Worm (Caenorhabditis elegans): ENCODE measurements around the gene F54D5.24.
A peak's percentile ranks its signal among the peaks of the same experiment; 100 is the strongest.

Gene F54D5.24

ce11 chrII:11542958-11543357 is 12.8 kb upstream of the F54D5.24 start:
- TF ChIP-seq daf-12 (tag; optimal IDR thresholded peaks at IDR 0.05) (no peak), skn-1 (tag; optimal IDR thresholded peaks at IDR 0.05) (no peak), mdl-1 (tag; optimal IDR thresholded peaks at IDR 0.05) (no peak), ceh-9 (tag; optimal IDR thresholded peaks at IDR 0.05) (no peak), ceh-28 (tag; optimal IDR thresholded peaks at IDR 0.05) (no peak), hmg-11 (tag; optimal IDR thresholded peaks at IDR 0.05) (no peak), ZK546.5 (tag; optimal IDR thresholded peaks at IDR 0.05) (no peak), lin-15B (tag; optimal IDR thresholded peaks at IDR 0.05) (no peak), nhr-77 (tag; optimal IDR thresholded peaks at IDR 0.05) (no peak), ama-1 (optimal IDR thresholded peaks at IDR 0.05) (no peak), snpc-4 (tag; optimal IDR thresholded peaks at IDR 0.05) (no peak), nhr-12 (tag; optimal IDR thresholded peaks at IDR 0.05) (no peak), aly-2 (tag; optimal IDR thresholded peaks at IDR 0.05) (no peak), R02D3.7 (tag; optimal IDR thresholded peaks at IDR 0.05) (no peak), eor-1 (tag; optimal IDR thresholded peaks at IDR 0.05) (no peak), elt-3 (tag; optimal IDR thresholded peaks at IDR 0.05) (no peak), nhr-67 (tag; optimal IDR thresholded peaks at IDR 0.05) (no peak)

DNA sequence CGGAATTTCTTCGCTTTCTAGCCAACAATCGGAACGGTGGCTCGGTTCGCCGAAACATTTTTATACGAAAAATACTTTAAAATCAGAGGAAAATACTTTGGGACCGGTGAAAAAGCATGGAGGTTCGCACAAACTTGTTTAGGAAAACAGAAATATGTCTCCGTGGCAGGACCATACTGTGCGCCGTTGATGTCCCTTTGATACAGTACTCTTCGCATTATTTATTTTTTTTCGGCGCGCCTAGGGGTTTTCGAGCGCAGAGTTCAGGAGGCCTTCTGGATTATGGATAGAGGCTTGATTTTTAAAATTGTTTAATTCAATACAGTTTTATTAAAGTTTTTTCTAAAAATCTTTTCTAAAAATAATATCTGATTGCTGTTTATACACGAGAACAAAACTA is 11.0 kb upstream of the F54D5.24 start, which contains the start of gene F54D5.9:
F54D5.9 (minus strand) TSS at position 115 of the 400 bp plus-strand sequence.
- TF ChIP-seq nhr-67 (tag; optimal IDR thresholded peaks at IDR 0.05) = no peak
- TF ChIP-seq ama-1 (optimal IDR thresholded peaks at IDR 0.05) = peak; percentile 3
- no peak for TF ChIP-seq aly-2 (tag; optimal IDR thresholded peaks at IDR 0.05)
- no peak for TF ChIP-seq lsy-12 (tag; optimal IDR thresholded peaks at IDR 0.05)
- no peak for TF ChIP-seq R02D3.7 (tag; optimal IDR thresholded peaks at IDR 0.05)

DNA sequence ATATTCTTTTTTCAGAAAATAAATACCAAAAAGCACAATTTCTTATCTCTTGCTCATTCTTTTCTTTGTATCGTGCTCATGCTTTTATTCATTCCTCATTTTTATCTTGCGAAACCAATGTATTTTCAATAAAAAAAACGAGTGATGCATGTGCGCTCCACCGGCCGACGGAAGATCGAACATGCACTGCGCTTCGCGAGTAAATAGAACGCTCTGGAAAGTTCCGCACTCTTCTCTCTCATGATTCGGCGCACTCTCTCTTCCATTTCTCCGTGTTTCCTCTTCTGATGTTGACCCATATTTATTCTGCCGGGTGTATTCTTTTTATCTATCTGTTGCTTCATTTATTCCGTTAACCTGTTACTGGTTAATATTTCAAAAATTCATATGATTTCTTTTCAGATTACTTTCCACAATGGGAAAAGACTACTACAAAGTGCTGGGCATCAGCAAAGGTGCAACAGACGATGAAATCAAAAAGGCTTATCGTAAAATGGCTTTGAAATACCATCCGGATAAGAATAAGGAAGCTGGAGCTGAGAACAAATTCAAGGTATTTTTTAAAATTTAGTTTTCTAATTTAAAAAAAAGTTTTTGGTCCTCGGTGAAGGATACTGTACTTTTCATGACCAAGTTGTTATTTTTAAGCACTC is 10.3 kb upstream of the F54D5.24 start, which contains the start of gene dnj-13:
dnj-13 (plus strand) TSS at position 403 of the 653 bp plus-strand sequence.
- TF ChIP-seq snpc-4 (tag; optimal IDR thresholded peaks at IDR 0.05) (peak; percentile 73), fkh-2 (tag; optimal IDR thresholded peaks at IDR 0.05) (peak; percentile 75), ceh-28 (tag; optimal IDR thresholded peaks at IDR 0.05) (peak; percentile 81), nhr-28 (tag; optimal IDR thresholded peaks at IDR 0.05) (no peak), pqm-1 (tag; optimal IDR thresholded peaks at IDR 0.05) (peak; percentile 79), tbx-2 (tag; optimal IDR thresholded peaks at IDR 0.05) (peak; percentile 84), ceh-16 (tag; optimal IDR thresholded peaks at IDR 0.05) (peak; percentile 30), nhr-12 (tag; optimal IDR thresholded peaks at IDR 0.05) (no peak), mml-1 (tag; optimal IDR thresholded peaks at IDR 0.05) (no peak), elt-3 (tag; optimal IDR thresholded peaks at IDR 0.05) (no peak), nhr-11 (tag; optimal IDR thresholded peaks at IDR 0.05) (peak; percentile 49), zag-1 (tag; optimal IDR thresholded peaks at IDR 0.05) (no peak), unc-39 (tag; optimal IDR thresholded peaks at IDR 0.05) (no peak), lin-15B (tag; optimal IDR thresholded peaks at IDR 0.05) (peak; percentile 92), lsy-12 (tag; optimal IDR thresholded peaks at IDR 0.05) (peak; percentile 98), nhr-237 (tag; optimal IDR thresholded peaks at IDR 0.05) (no peak), daf-12 (tag; optimal IDR thresholded peaks at IDR 0.05) (no peak), eor-1 (tag; optimal IDR thresholded peaks at IDR 0.05) (peak in 1 of 2 experiments; percentile 84), aly-2 (tag; optimal IDR thresholded peaks at IDR 0.05) (no peak), ceh-82 (tag; optimal IDR thresholded peaks at IDR 0.05) (peak; percentile 71), nhr-77 (tag; optimal IDR thresholded peaks at IDR 0.05) (peak; percentile 61), ztf-4 (tag; optimal IDR thresholded peaks at IDR 0.05) (peak; percentile 72), pha-4 (tag; optimal IDR thresholded peaks at IDR 0.05) (peak; percentile 96), fos-1 (tag; optimal IDR thresholded peaks at IDR 0.05) (peak; percentile 55), ama-1 (optimal IDR thresholded peaks at IDR 0.05) (peak; percentile 87), mdl-1 (tag; optimal IDR thresholded peaks at IDR 0.05) (peak; percentile 54), egl-27 (tag; optimal IDR thresholded peaks at IDR 0.05) (peak; percentile 91), fkh-10 (GFP tag; optimal IDR thresholded peaks at IDR 0.05) (peak; percentile 85), ceh-9 (tag; optimal IDR thresholded peaks at IDR 0.05) (no peak), nhr-25 (tag; optimal IDR thresholded peaks at IDR 0.05) (peak; percentile 91), R02D3.7 (tag; optimal IDR thresholded peaks at IDR 0.05) (peak; percentile 69), nhr-67 (tag; optimal IDR thresholded peaks at IDR 0.05) (no peak), skn-1 (tag; optimal IDR thresholded peaks at IDR 0.05) (peak; percentile 68), elt-1 (tag; optimal IDR thresholded peaks at IDR 0.05) (peak; percentile 47), hmg-11 (tag; optimal IDR thresholded peaks at IDR 0.05) (peak; percentile 94), egl-5 (tag; optimal IDR thresholded peaks at IDR 0.05) (no peak), nhr-23 (tag; optimal IDR thresholded peaks at IDR 0.05) (peak; percentile 98), ZK546.5 (tag; optimal IDR thresholded peaks at IDR 0.05) (peak; percentile 19), nhr-43 (tag; optimal IDR thresholded peaks at IDR 0.05; ENCODE audit: poor library complexity, severe bottlenecking) (peak; percentile 94), nfya-1 (tag; optimal IDR thresholded peaks at IDR 0.05; ENCODE audit: insufficient read depth) (peak; percentile 93), elt-2 (tag; optimal IDR thresholded peaks at IDR 0.05) (peak; percentile 83), lin-39 (tag; optimal IDR thresholded peaks at IDR 0.05) (peak; percentile 71), nhr-76 (tag; optimal IDR thresholded peaks at IDR 0.05) (peak; percentile 45), ztf-11 (tag; optimal IDR thresholded peaks at IDR 0.05) (no peak), jun-1 (tag; optimal IDR thresholded peaks at IDR 0.05) (peak; percentile 88), unc-62 (GFP tag; optimal IDR thresholded peaks at IDR 0.05) (no peak)
